Fruit fly (Drosophila melanogaster) whole organism, prepupa: ENCODE measurements around the gene Mpcp2.
A peak's percentile ranks its signal among the peaks of the same experiment; 100 is the strongest.

ENCODE experiments used
- CG10631 ChIP-seq: fragments of 200-800 bp; sonication (Bioruptor generic); optimal IDR thresholded peaks from 2 replicates; lab custom pipeline; 2016; ENCODE audit warnings: missing biosample characterization, missing genetic modification characterization
- CG11294 ChIP-seq: fragments of 200-800 bp; sonication (Bioruptor generic); IDR thresholded peaks from 2 replicates; pipeline ENCODE4 v1.3.6; 2022; ENCODE audit warnings: missing biosample characterization, missing genetic modification characterization
- CG15336 ChIP-seq: fragments of 200-800 bp; sonication (Bioruptor generic); IDR thresholded peaks from 2 replicates; pipeline ENCODE4 v1.3.6; 2022; ENCODE audit warnings: missing biosample characterization, missing genetic modification characterization
- CG1621 ChIP-seq: fragments of 200-800 bp; sonication (Bioruptor generic); optimal IDR thresholded peaks from 3 replicates; lab custom pipeline; 2018; ENCODE audit warnings: missing biosample characterization, mild to moderate bottlenecking, missing genetic modification characterization
- CG3032 ChIP-seq: fragments of 200-800 bp; optimal IDR thresholded peaks from 2 replicates; lab custom pipeline; 2019; ENCODE audit warnings: missing biosample characterization, mild to moderate bottlenecking, missing genetic modification characterization, moderate library complexity
- CG31627 ChIP-seq: fragments of 200-800 bp; sonication (Bioruptor generic); optimal IDR thresholded peaks from 3 replicates; lab custom pipeline; 2016; ENCODE audit warnings: missing biosample characterization, missing genetic modification characterization
- CG32006 ChIP-seq: fragments of 200-800 bp; sonication (Bioruptor generic); optimal IDR thresholded peaks from 3 replicates; lab custom pipeline; 2017; ENCODE audit warnings: missing biosample characterization, mild to moderate bottlenecking, missing genetic modification characterization
- CG34406 ChIP-seq: fragments of 200-800 bp; sonication (Bioruptor generic); optimal IDR thresholded peaks from 3 replicates; lab custom pipeline; 2016; ENCODE audit warnings: missing biosample characterization, missing genetic modification characterization
- CG3919 ChIP-seq: fragments of 200-800 bp; sonication (Bioruptor generic); optimal IDR thresholded peaks from 3 replicates; lab custom pipeline; 2016; ENCODE audit warnings: missing biosample characterization, missing genetic modification characterization
- CG6163 ChIP-seq: fragments of 200-800 bp; sonication (Bioruptor generic); IDR thresholded peaks from 3 replicates; pipeline ENCODE4 v1.3.6; 2022; ENCODE audit warnings: missing biosample characterization, missing genetic modification characterization
- CG6854 ChIP-seq: fragments of 200-800 bp; sonication (Bioruptor generic); optimal IDR thresholded peaks from 2 replicates; lab custom pipeline; 2017; ENCODE audit warnings: missing biosample characterization, mild to moderate bottlenecking, missing genetic modification characterization
- CG7368 ChIP-seq: fragments of 200-800 bp; sonication (Bioruptor generic); optimal IDR thresholded peaks from 3 replicates; lab custom pipeline; 2016; ENCODE audit warnings: missing biosample characterization, missing genetic modification characterization
- CG8319 ChIP-seq: fragments of 200-800 bp; sonication (Bioruptor generic); optimal IDR thresholded peaks from 3 replicates; lab custom pipeline; 2016; ENCODE audit warnings: missing biosample characterization, missing genetic modification characterization
- CG8632 ChIP-seq: fragments of 200-800 bp; sonication (Bioruptor generic); optimal IDR thresholded peaks from 3 replicates; lab custom pipeline; 2016; ENCODE audit warnings: missing biosample characterization, missing genetic modification characterization
- CG9139 ChIP-seq: fragments of 200-800 bp; sonication (Bioruptor generic); optimal IDR thresholded peaks from 3 replicates; lab custom pipeline; 2017; ENCODE audit warnings: missing biosample characterization, mild to moderate bottlenecking, missing genetic modification characterization
- Eip75B ChIP-seq: fragments of 200-800 bp; sonication (Bioruptor generic); optimal IDR thresholded peaks from 3 replicates; lab custom pipeline; 2016; ENCODE audit warnings: missing biosample characterization, missing genetic modification characterization
- Eip78C ChIP-seq: fragments of 200-800 bp; sonication (Bioruptor generic); peaks from one replicate; lab custom pipeline; 2016; ENCODE audit warnings: missing biosample characterization, missing genetic modification characterization
- Eip93F ChIP-seq: fragments of 200-800 bp; sonication (Bioruptor generic); optimal IDR thresholded peaks from 2 replicates; lab custom pipeline; 2016; ENCODE audit warnings: missing biosample characterization, mild to moderate bottlenecking, missing genetic modification characterization
- Ets21C ChIP-seq: fragments of 200-800 bp; sonication (Bioruptor generic); optimal IDR thresholded peaks from 3 replicates; lab custom pipeline; 2016; ENCODE audit warnings: missing biosample characterization, missing genetic modification characterization
- Ets96B ChIP-seq: fragments of 200-800 bp; optimal IDR thresholded peaks from 2 replicates; lab custom pipeline; 2019; ENCODE audit warnings: missing biosample characterization, mild to moderate bottlenecking, missing genetic modification characterization, moderate library complexity
- Gug ChIP-seq: fragments of 200-800 bp; sonication (Bioruptor generic); IDR thresholded peaks from 2 replicates; pipeline ENCODE4 v1.3.6; 2022; ENCODE audit warnings: missing biosample characterization, missing genetic modification characterization
- Hr39 ChIP-seq: fragments of 200-800 bp; sonication (Bioruptor generic); optimal IDR thresholded peaks from 2 replicates; lab custom pipeline; 2016; ENCODE audit warnings: missing biosample characterization, missing genetic modification characterization
- Hr4 ChIP-seq: fragments of 200-800 bp; sonication (Bioruptor generic); optimal IDR thresholded peaks from 3 replicates; lab custom pipeline; 2016; ENCODE audit warnings: missing biosample characterization, missing genetic modification characterization
- Lpt ChIP-seq: fragments of 200-800 bp; sonication (Bioruptor generic); optimal IDR thresholded peaks from 3 replicates; lab custom pipeline; 2016; ENCODE audit warnings: missing biosample characterization, missing genetic modification characterization
- Met ChIP-seq: fragments of 200-800 bp; sonication (Bioruptor generic); optimal IDR thresholded peaks from 3 replicates; lab custom pipeline; 2016; ENCODE audit warnings: missing biosample characterization, missing genetic modification characterization
- OdsH ChIP-seq: fragments of 200-800 bp; sonication (Bioruptor generic); optimal IDR thresholded peaks from 3 replicates; lab custom pipeline; 2016; ENCODE audit warnings: missing biosample characterization, missing genetic modification characterization
- Smox ChIP-seq: fragments of 200-800 bp; sonication (Bioruptor generic); optimal IDR thresholded peaks from 3 replicates; lab custom pipeline; 2016; ENCODE audit warnings: missing biosample characterization, missing genetic modification characterization
- Sox102F ChIP-seq: fragments of 200-800 bp; sonication (Bioruptor generic); optimal IDR thresholded peaks from 2 replicates; lab custom pipeline; 2016; ENCODE audit warnings: missing biosample characterization, mild to moderate bottlenecking, missing genetic modification characterization
- Sox15 ChIP-seq: fragments of 200-800 bp; sonication (Bioruptor generic); optimal IDR thresholded peaks from 3 replicates; lab custom pipeline; 2016; ENCODE audit warnings: missing biosample characterization, missing genetic modification characterization
- achi ChIP-seq: fragments of 200-800 bp; sonication (Bioruptor generic); optimal IDR thresholded peaks from 3 replicates; lab custom pipeline; 2016; ENCODE audit warnings: missing biosample characterization, missing genetic modification characterization
- acj6 ChIP-seq: fragments of 200-800 bp; sonication (Bioruptor generic); optimal IDR thresholded peaks from 3 replicates; lab custom pipeline; 2016; ENCODE audit warnings: missing biosample characterization, missing genetic modification characterization
- cyc ChIP-seq: fragments of 200-800 bp; sonication (Bioruptor generic); optimal IDR thresholded peaks from 3 replicates; lab custom pipeline; 2016; ENCODE audit warnings: missing biosample characterization, missing genetic modification characterization
- dac ChIP-seq: fragments of 200-800 bp; sonication (Bioruptor generic); optimal IDR thresholded peaks from 2 replicates; lab custom pipeline; 2017; ENCODE audit warnings: missing biosample characterization, mild to moderate bottlenecking, missing genetic modification characterization
- dsx ChIP-seq: fragments of 200-800 bp; optimal IDR thresholded peaks from 3 replicates; lab custom pipeline; 2019; ENCODE audit warnings: missing biosample characterization, mild to moderate bottlenecking, missing genetic modification characterization, moderate library complexity; ENCODE audit not compliant: poor library complexity, severe bottlenecking
- eg ChIP-seq: fragments of 200-800 bp; sonication (Bioruptor generic); IDR thresholded peaks from 3 replicates; pipeline ENCODE4 v1.3.6; 2022; ENCODE audit warnings: missing biosample characterization, missing genetic modification characterization
- fd85E ChIP-seq: fragments of 200-800 bp; sonication (Bioruptor generic); optimal IDR thresholded peaks from 3 replicates; lab custom pipeline; 2016; ENCODE audit warnings: missing biosample characterization, missing genetic modification characterization
- lz ChIP-seq: fragments of 200-800 bp; sonication (Bioruptor generic); optimal IDR thresholded peaks from 3 replicates; lab custom pipeline; 2016; ENCODE audit warnings: missing biosample characterization, missing genetic modification characterization
- net ChIP-seq: fragments of 200-800 bp; sonication (Bioruptor generic); optimal IDR thresholded peaks from 3 replicates; lab custom pipeline; 2016; ENCODE audit warnings: missing biosample characterization, missing genetic modification characterization
- pdm3 ChIP-seq: fragments of 200-800 bp; sonication (Bioruptor generic); optimal IDR thresholded peaks from 3 replicates; lab custom pipeline; 2016; ENCODE audit warnings: missing biosample characterization, missing genetic modification characterization
- salr ChIP-seq, 2 experiments: fragments of 200-800 bp; sonication (Bioruptor generic); optimal IDR thresholded peaks; 3 replicates each; lab custom pipeline; 2016 to 2018; ENCODE audit warnings: missing biosample characterization in 2 of 2, missing genetic modification characterization in 2 of 2, mild to moderate bottlenecking in 1 of 2
- spab ChIP-seq: fragments of 200-800 bp; sonication (Bioruptor generic); optimal IDR thresholded peaks from 2 replicates; lab custom pipeline; 2017; ENCODE audit warnings: missing biosample characterization, mild to moderate bottlenecking, missing genetic modification characterization, missing genetic modification reagents
- ss ChIP-seq, 2 experiments: fragments of 200-800 bp; sonication (Bioruptor generic); optimal IDR thresholded peaks; 2 replicates in 1 of 2; 3 replicates in 1 of 2; lab custom pipeline; 2017 to 2018; ENCODE audit warnings: mild to moderate bottlenecking in 2 of 2, missing biosample characterization in 2 of 2, missing genetic modification characterization in 2 of 2, moderate library complexity in 1 of 2
- svp ChIP-seq: fragments of 200-800 bp; sonication (Bioruptor generic); peaks from one replicate; lab custom pipeline; 2016; ENCODE audit warnings: missing biosample characterization, missing genetic modification characterization
- vri ChIP-seq: fragments of 200-800 bp; sonication (Bioruptor generic); optimal IDR thresholded peaks from 3 replicates; lab custom pipeline; 2016; ENCODE audit warnings: missing biosample characterization, mild to moderate bottlenecking, missing genetic modification characterization

Mpcp2 gene

dm6 chr3L:14534619-14535018 is 2.8 kb upstream of the Mpcp2 start (continued):
- peak; percentile 72 for TF ChIP-seq OdsH (GFP tag; lab: Kevin White, UChicago)
- TF ChIP-seq CG9139 (GFP tag; lab: Kevin White, UChicago), result no peak
- peak; percentile 70; the same call in 2 of the 3 replicates for TF ChIP-seq CG6163 (GFP tag; lab: Robert Waterston, UW)
- TF ChIP-seq Met (GFP tag; lab: Kevin White, UChicago), result peak; percentile 39
- TF ChIP-seq svp (GFP tag; lab: Kevin White, UChicago), result peak; percentile 51
- peak; percentile 8 for TF ChIP-seq Hr39
- TF ChIP-seq ss (GFP tag; optimal IDR thresholded peaks at IDR 0.05; lab: Kevin White, UChicago), result peak; percentile 32 to 35
- peak; percentile 64 for TF ChIP-seq net

dm6 chr3L:14536042-14536684 is 1.3 kb upstream of the Mpcp2 start, which contains the start of the genes bbg and CG43246:
bbg (minus strand) TSS chr3L:14536276.
CG43246 (plus strand) TSS chr3L:14536634.
- TF ChIP-seq achi (GFP tag; lab: Kevin White, UChicago) (no peak), Eip78C (peak; percentile 25), CG15336 (GFP tag; lab: Robert Waterston, UW) (peak; percentile 19; the same call in 1 of the 2 replicates), CG6854 (peak; percentile 19), ss (GFP tag; optimal IDR thresholded peaks at IDR 0.05; lab: Kevin White, UChicago) (peak in 1 of 2 experiments; percentile 6), CG6163 (GFP tag; lab: Robert Waterston, UW) (peak; percentile 10; the same call in 1 of the 3 replicates), dsx (GFP tag; lab: Kevin White, UChicago) (peak; percentile 33), eg (GFP tag; lab: Robert Waterston, UW) (peak; percentile 30; the same call in 1 of the 3 replicates), net (no peak)

- TF ChIP-seq Eip78C (peak; percentile 83), acj6 (peak; percentile 58), cyc (no peak), CG7368 (peak; percentile 49), CG32006 (GFP tag; lab: Kevin White, UChicago) (peak; percentile 53), Eip75B (GFP tag; lab: Kevin White, UChicago) (peak; percentile 48), dac (GFP tag; lab: Kevin White, UChicago) (peak; percentile 45), CG6163 (GFP tag; lab: Robert Waterston, UW) (peak; percentile 64; the same call in 2 of the 3 replicates), achi (GFP tag; lab: Kevin White, UChicago) (peak; percentile 54), Ets96B (tag; lab: Kevin White, UChicago) (peak; percentile 48), Gug (GFP tag; lab: Robert Waterston, UW) (no peak; the same call in 1 of the 2 replicates), CG9139 (GFP tag; lab: Kevin White, UChicago) (peak; percentile 59), CG6854 (peak; percentile 47), eg (GFP tag; lab: Robert Waterston, UW) (no peak; the same call in 2 of the 3 replicates), CG3032 (tag; lab: Kevin White, UChicago) (peak; percentile 74), Hr4 (GFP tag; lab: Kevin White, UChicago) (peak; percentile 23), CG1621 (tag; lab: Kevin White, UChicago) (peak; percentile 86), Ets21C (no peak), Hr39 (no peak), Eip93F (GFP tag; lab: Kevin White, UChicago) (no peak), CG10631 (GFP tag; lab: Kevin White, UChicago) (peak; percentile 86), CG34406 (GFP tag; lab: Kevin White, UChicago) (peak; percentile 24), CG11294 (GFP tag; lab: Robert Waterston, UW) (no peak; the same call in 1 of the 2 replicates), salr (GFP tag; optimal IDR thresholded peaks at IDR 0.05; lab: Kevin White, UChicago) (peak in 1 of 2 experiments; percentile 84), fd85E (GFP tag; lab: Kevin White, UChicago) (no peak), lz (GFP tag; lab: Kevin White, UChicago) (no peak), CG8319 (GFP tag; lab: Kevin White, UChicago) (peak; percentile 44), CG3919 (GFP tag; lab: Kevin White, UChicago) (peak; percentile 75), spab (GFP tag; lab: Kevin White, UChicago) (peak; percentile 83), CG31627 (no peak), CG8632 (GFP tag; lab: Kevin White, UChicago) (peak; percentile 52), Sox15 (GFP tag; lab: Kevin White, UChicago) (no peak), Smox (GFP tag; lab: Kevin White, UChicago) (peak; percentile 8), Sox102F (GFP tag; lab: Kevin White, UChicago) (peak; percentile 30), pdm3 (peak; percentile 39), Lpt (peak; percentile 3), CG15336 (GFP tag; lab: Robert Waterston, UW) (peak; percentile 46; the same call in 1 of the 2 replicates), vri (GFP tag; lab: Kevin White, UChicago) (peak; percentile 60)
Observed at dm6 chr3L:14543971-14544655, 6.7 kb downstream of the Mpcp2 start.
